Fruit fly (Drosophila melanogaster) whole organism, embryonic: ENCODE results near the gene CG11811.

ENCODE experiments used
- B-H2 ChIP-seq: fragments of 200-800 bp; sonication (Bioruptor generic); optimal IDR thresholded peaks from 2 replicates; lab custom pipeline; 2018; ENCODE audit warnings: missing biosample characterization, mild to moderate bottlenecking, missing genetic modification characterization
- CG10147 ChIP-seq: fragments of 200-800 bp; sonication (Bioruptor generic); optimal IDR thresholded peaks from 2 replicates; lab custom pipeline; 2019; ENCODE audit warnings: missing biosample characterization, mild to moderate bottlenecking, missing genetic modification characterization, moderate library complexity
- CG10209 ChIP-seq: fragments of 200-800 bp; sonication (Bioruptor generic); optimal IDR thresholded peaks from 3 replicates; lab custom pipeline; 2017; ENCODE audit warnings: missing biosample characterization, mild to moderate bottlenecking, missing genetic modification characterization, missing genetic modification reagents
- CG1233 ChIP-seq: fragments of 200-800 bp; sonication (Bioruptor generic); optimal IDR thresholded peaks from 4 replicates; lab custom pipeline; 2018; ENCODE audit warnings: missing biosample characterization, mild to moderate bottlenecking, missing genetic modification characterization
- CG12942 ChIP-seq: fragments of 200-800 bp; sonication (Bioruptor generic); optimal IDR thresholded peaks from 3 replicates; lab custom pipeline; 2016; ENCODE audit warnings: missing biosample characterization, missing genetic modification characterization
- CG13287 ChIP-seq: fragments of 200-800 bp; sonication (Bioruptor generic); IDR thresholded peaks from 2 replicates; pipeline ENCODE4 v1.3.6; 2022; ENCODE audit warnings: missing biosample characterization, missing genetic modification characterization; ENCODE audit not compliant: partially characterized antibody
- CG13775 ChIP-seq: fragments of 200-800 bp; sonication (Bioruptor generic); optimal IDR thresholded peaks from 3 replicates; lab custom pipeline; 2017; ENCODE audit warnings: missing biosample characterization, mild to moderate bottlenecking, missing genetic modification characterization
- CG14965 ChIP-seq: fragments of 200-800 bp; sonication (Bioruptor generic); optimal IDR thresholded peaks from 2 replicates; lab custom pipeline; 2016; ENCODE audit warnings: missing biosample characterization, missing genetic modification characterization, borderline replicate concordance
- CG17385 ChIP-seq: fragments of 200-800 bp; sonication (Bioruptor generic); optimal IDR thresholded peaks from 3 replicates; lab custom pipeline; 2018; ENCODE audit warnings: missing biosample characterization, mild to moderate bottlenecking, missing genetic modification characterization
- CG2199 ChIP-seq: fragments of 200-800 bp; sonication (Bioruptor generic); IDR thresholded peaks from 3 replicates; pipeline ENCODE4 v1.3.6; 2022; ENCODE audit warnings: missing biosample characterization, missing genetic modification characterization
- CG2678 ChIP-seq: fragments of 200-800 bp; sonication (Bioruptor generic); optimal IDR thresholded peaks from 3 replicates; lab custom pipeline; 2019; ENCODE audit warnings: missing biosample characterization, mild to moderate bottlenecking, missing genetic modification characterization, moderate library complexity
- CG2712 ChIP-seq: fragments of 200-800 bp; optimal IDR thresholded peaks from 3 replicates; lab custom pipeline; 2019; ENCODE audit warnings: missing biosample characterization, mild to moderate bottlenecking, missing genetic modification characterization, moderate library complexity
- CG31365 ChIP-seq: fragments of 200-800 bp; sonication (Bioruptor generic); optimal IDR thresholded peaks from 2 replicates; lab custom pipeline; 2018; ENCODE audit warnings: missing biosample characterization, mild to moderate bottlenecking, missing genetic modification characterization
- CG3407 ChIP-seq: fragments of 200-800 bp; sonication (Bioruptor generic); optimal IDR thresholded peaks from 2 replicates; lab custom pipeline; 2018; ENCODE audit warnings: missing biosample characterization, mild to moderate bottlenecking, missing genetic modification characterization
- CG34422 ChIP-seq: fragments of 200-800 bp; sonication (Bioruptor generic); IDR thresholded peaks from 3 replicates; pipeline ENCODE4 v1.3.6; 2022; ENCODE audit warnings: missing biosample characterization, missing genetic modification characterization
- CG3995 ChIP-seq: fragments of 200-800 bp; sonication (Bioruptor generic); optimal IDR thresholded peaks from 3 replicates; lab custom pipeline; 2016; ENCODE audit warnings: missing biosample characterization, missing genetic modification characterization
- CG4854 ChIP-seq: fragments of 200-800 bp; sonication (Bioruptor generic); optimal IDR thresholded peaks from 2 replicates; lab custom pipeline; 2016; ENCODE audit warnings: missing biosample characterization, missing genetic modification characterization, inconsistent platforms
- CG6683 ChIP-seq: fragments of 200-800 bp; sonication (Bioruptor generic); optimal IDR thresholded peaks from 2 replicates; lab custom pipeline; 2017; ENCODE audit warnings: missing biosample characterization, mild to moderate bottlenecking, missing genetic modification characterization, missing genetic modification reagents
- CG7963 ChIP-seq: fragments of 200-800 bp; sonication (Bioruptor generic); IDR thresholded peaks from 3 replicates; pipeline ENCODE4 v1.3.6; 2022; ENCODE audit warnings: missing biosample characterization, missing genetic modification characterization; ENCODE audit not compliant: partially characterized antibody
- CG7987 ChIP-seq: fragments of 200-800 bp; sonication (Bioruptor generic); optimal IDR thresholded peaks from 2 replicates; lab custom pipeline; 2018; ENCODE audit warnings: missing biosample characterization, mild to moderate bottlenecking, missing genetic modification characterization, moderate library complexity
- CG8388 ChIP-seq: fragments of 200-800 bp; sonication (Bioruptor generic); optimal IDR thresholded peaks from 2 replicates; lab custom pipeline; 2019; ENCODE audit warnings: missing biosample characterization, mild to moderate bottlenecking, missing genetic modification characterization, moderate library complexity
- CG9215 ChIP-seq: fragments of 200-800 bp; sonication (Bioruptor generic); IDR thresholded peaks from 2 replicates; pipeline ENCODE4 v1.3.6; 2022; ENCODE audit warnings: missing biosample characterization, missing genetic modification characterization
- Elba2 ChIP-seq: fragments of 200-800 bp; sonication (Bioruptor generic); optimal IDR thresholded peaks from 3 replicates; lab custom pipeline; 2016; ENCODE audit warnings: missing biosample characterization, missing genetic modification characterization
- Ets97D ChIP-seq: fragments of 200-800 bp; sonication (Bioruptor generic); optimal IDR thresholded peaks from 3 replicates; lab custom pipeline; 2016; ENCODE audit warnings: missing biosample characterization, missing genetic modification characterization
- Fer1 ChIP-seq: fragments of 200-800 bp; sonication (Bioruptor generic); optimal IDR thresholded peaks from 2 replicates; lab custom pipeline; 2017; ENCODE audit warnings: missing biosample characterization, mild to moderate bottlenecking, missing genetic modification characterization
- H15 ChIP-seq: fragments of 200-800 bp; sonication (Bioruptor generic); IDR thresholded peaks from 3 replicates; pipeline ENCODE4 v1.3.6; 2022; ENCODE audit warnings: missing biosample characterization, missing genetic modification characterization
- Hr3 ChIP-seq: fragments of 200-800 bp; sonication (Bioruptor generic); optimal IDR thresholded peaks from 3 replicates; lab custom pipeline; 2016; ENCODE audit warnings: missing biosample characterization, missing genetic modification characterization
- MTF-1 ChIP-seq: fragments of 200-800 bp; sonication (Bioruptor generic); optimal IDR thresholded peaks from 2 replicates; lab custom pipeline; 2018; ENCODE audit warnings: missing biosample characterization, mild to moderate bottlenecking, missing genetic modification characterization, borderline replicate concordance
- Mes4 ChIP-seq: fragments of 200-800 bp; sonication (Bioruptor generic); optimal IDR thresholded peaks from 2 replicates; lab custom pipeline; 2016; ENCODE audit warnings: missing biosample characterization, missing genetic modification characterization
- Oaz ChIP-seq: fragments of 200-800 bp; sonication (Bioruptor generic); IDR thresholded peaks from 2 replicates; pipeline ENCODE4 v1.3.6; 2022; ENCODE audit warnings: missing biosample characterization, missing genetic modification characterization
- Optix ChIP-seq: fragments of 200-800 bp; sonication (Bioruptor generic); IDR thresholded peaks from 3 replicates; pipeline ENCODE4 v1.3.6; 2022; ENCODE audit warnings: missing biosample characterization, missing genetic modification characterization
- Sox102F ChIP-seq: fragments of 200-800 bp; sonication (Bioruptor generic); optimal IDR thresholded peaks from 2 replicates; lab custom pipeline; 2018; ENCODE audit warnings: missing biosample characterization, mild to moderate bottlenecking, missing genetic modification characterization, moderate library complexity
- ase ChIP-seq: fragments of 200-800 bp; sonication (Bioruptor generic); IDR thresholded peaks from 3 replicates; pipeline ENCODE4 v1.3.6; 2022; ENCODE audit warnings: missing biosample characterization, missing genetic modification characterization
- bsh ChIP-seq, 2 experiments: fragments of 200-800 bp; sonication (Bioruptor generic); optimal IDR thresholded peaks; 2 replicates each; lab custom pipeline; 2017 to 2018; ENCODE audit warnings: mild to moderate bottlenecking in 2 of 2, missing biosample characterization in 2 of 2, missing genetic modification characterization in 2 of 2, moderate library complexity in 1 of 2
- corto ChIP-seq: fragments of 200-800 bp; sonication (Bioruptor generic); optimal IDR thresholded peaks from 2 replicates; lab custom pipeline; 2016; ENCODE audit warnings: missing biosample characterization, mild to moderate bottlenecking, missing genetic modification characterization, moderate library complexity
- dpn ChIP-seq, 2 experiments: fragments of 200-800 bp; sonication (Bioruptor generic); optimal IDR thresholded peaks; 3 replicates each; lab custom pipeline; 2016; ENCODE audit warnings: missing biosample characterization in 2 of 2, missing genetic modification characterization in 2 of 2
- gcm2 ChIP-seq: fragments of 200-800 bp; sonication (Bioruptor generic); optimal IDR thresholded peaks from 2 replicates; lab custom pipeline; 2016; ENCODE audit warnings: missing biosample characterization, missing genetic modification characterization
- gsb-n ChIP-seq: fragments of 200-800 bp; sonication (Bioruptor generic); optimal IDR thresholded peaks from 3 replicates; lab custom pipeline; 2018; ENCODE audit warnings: missing biosample characterization, mild to moderate bottlenecking, missing genetic modification characterization
- her ChIP-seq: fragments of 200-800 bp; sonication (Bioruptor generic); optimal IDR thresholded peaks from 2 replicates; lab custom pipeline; 2016; ENCODE audit warnings: missing biosample characterization, missing genetic modification characterization
- ind ChIP-seq: fragments of 200-800 bp; sonication (Bioruptor generic); optimal IDR thresholded peaks from 3 replicates; lab custom pipeline; 2016; ENCODE audit warnings: missing biosample characterization, missing genetic modification characterization
- ken ChIP-seq: fragments of 200-800 bp; sonication (Bioruptor generic); IDR thresholded peaks from 3 replicates; pipeline ENCODE4 v1.3.6; 2022; ENCODE audit warnings: missing biosample characterization, missing genetic modification characterization
- maf-S ChIP-seq: fragments of 200-800 bp; sonication (Bioruptor generic); optimal IDR thresholded peaks from 2 replicates; lab custom pipeline; 2016; ENCODE audit warnings: missing biosample characterization, missing genetic modification characterization
- mirr ChIP-seq: fragments of 200-800 bp; sonication (Bioruptor generic); optimal IDR thresholded peaks from 3 replicates; lab custom pipeline; 2018; ENCODE audit warnings: missing biosample characterization, mild to moderate bottlenecking, missing genetic modification characterization
- odd ChIP-seq: fragments of 200-800 bp; sonication (Bioruptor generic); optimal IDR thresholded peaks from 2 replicates; lab custom pipeline; 2017; ENCODE audit warnings: missing biosample characterization, mild to moderate bottlenecking, missing genetic modification characterization
- sd ChIP-seq: fragments of 200-800 bp; sonication (Bioruptor generic); optimal IDR thresholded peaks from 3 replicates; lab custom pipeline; 2018; ENCODE audit warnings: missing biosample characterization, mild to moderate bottlenecking, missing genetic modification characterization, moderate library complexity
- sens-2 ChIP-seq: fragments of 200-800 bp; sonication (Bioruptor generic); IDR thresholded peaks from 2 replicates; pipeline ENCODE4 v1.3.6; 2022; ENCODE audit warnings: missing biosample characterization, missing genetic modification characterization
- slou ChIP-seq: fragments of 200-800 bp; sonication (Bioruptor generic); optimal IDR thresholded peaks from 3 replicates; lab custom pipeline; 2016; ENCODE audit warnings: missing biosample characterization, missing genetic modification characterization
- unpg ChIP-seq: fragments of 200-800 bp; sonication (Bioruptor generic); optimal IDR thresholded peaks from 3 replicates; lab custom pipeline; 2018; ENCODE audit warnings: missing biosample characterization, mild to moderate bottlenecking, missing genetic modification characterization, moderate library complexity

CG11811 gene

DNA sequence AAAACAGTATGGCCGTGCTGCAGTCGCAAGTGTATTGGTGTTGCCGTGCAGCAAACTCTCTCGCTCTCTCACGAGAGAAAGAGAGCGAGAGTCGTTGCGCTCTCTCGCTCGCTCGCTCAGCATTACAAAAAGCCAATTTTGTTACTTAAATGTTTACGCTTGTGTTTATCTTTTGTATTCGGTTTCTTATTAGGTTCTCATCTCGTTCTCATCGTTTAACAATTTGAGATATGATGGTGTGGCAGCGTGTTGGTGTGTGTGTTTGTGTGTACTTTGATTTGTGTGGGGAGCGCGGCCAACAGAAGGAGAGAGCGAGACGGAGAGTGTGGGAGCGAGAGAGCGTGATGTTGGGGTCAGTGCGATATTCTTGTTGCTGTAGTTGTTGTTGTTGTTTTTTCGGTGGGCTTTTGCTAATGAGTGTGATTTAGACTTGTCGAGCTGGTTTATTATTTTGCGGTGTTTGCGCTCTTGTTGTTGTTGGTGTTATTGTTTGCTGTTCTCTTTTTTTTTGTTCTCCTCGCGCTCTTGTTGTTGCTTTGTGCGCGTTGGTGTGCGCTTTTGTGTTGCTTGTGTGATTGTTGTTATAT lies 46.4 kb downstream of the CG11811 start (continued):
- TF ChIP-seq H15 (GFP tag; lab: Robert Waterston, UW), result no peak
- TF ChIP-seq CG3407 (GFP tag; lab: Kevin White, UChicago), result peak; percentile 58
- peak; percentile 84 for TF ChIP-seq sens-2
- TF ChIP-seq CG3995 (GFP tag; lab: Kevin White, UChicago), result no peak
- peak; percentile 71 for TF ChIP-seq CG7987 (GFP tag; lab: Kevin White, UChicago)
- peak; percentile 91 for TF ChIP-seq sd (tag; lab: Kevin White, UChicago)
- TF ChIP-seq mirr, result peak; percentile 99
- no peak for TF ChIP-seq Sox102F (GFP tag; lab: Kevin White, UChicago)
- TF ChIP-seq CG6683 (GFP tag; lab: Kevin White, UChicago), result peak; percentile 28
- TF ChIP-seq CG2712 (tag; lab: Kevin White, UChicago), result peak; percentile 9
- TF ChIP-seq Ets97D (GFP tag; lab: Kevin White, UChicago), result no peak
- no peak for TF ChIP-seq Elba2 (GFP tag; lab: Kevin White, UChicago)
- no peak for TF ChIP-seq ase
- no peak for TF ChIP-seq corto
- TF ChIP-seq Oaz, result no peak
- TF ChIP-seq gsb-n, result peak; percentile 57
- peak; percentile 42 for TF ChIP-seq CG1233 (GFP tag; lab: Kevin White, UChicago)
- TF ChIP-seq CG13775 (GFP tag; lab: Kevin White, UChicago), result no peak
- peak; percentile 23 for TF ChIP-seq CG31365 (tag; lab: Kevin White, UChicago)
- peak in 1 of 2 experiments; percentile 47 for TF ChIP-seq bsh (GFP tag; optimal IDR thresholded peaks at IDR 0.05; lab: Kevin White, UChicago)
- TF ChIP-seq ken (GFP tag; lab: Robert Waterston, UW), result 0 out of 3 replicates have a peak, but pooled peaks have one; percentile 31
- TF ChIP-seq CG2678 (tag; lab: Kevin White, UChicago), result peak; percentile 56
- TF ChIP-seq Fer1 (GFP tag; lab: Kevin White, UChicago), result peak; percentile 73
- TF ChIP-seq unpg (GFP tag; lab: Kevin White, UChicago), result peak; percentile 54
- no peak for TF ChIP-seq ind (GFP tag; lab: Kevin White, UChicago)
- TF ChIP-seq dpn (GFP tag; optimal IDR thresholded peaks at IDR 0.05; lab: Kevin White, UChicago), result no peak
- TF ChIP-seq CG7963, result no peak
- no peak for TF ChIP-seq CG8388 (GFP tag; lab: Kevin White, UChicago)

dm6 chr3L:10738347-10739108 lies 47.7 kb downstream of the CG11811 start:
- peak; percentile 82 for TF ChIP-seq CG10209 (GFP tag; lab: Kevin White, UChicago)
- peak; percentile 80 for TF ChIP-seq odd (GFP tag; lab: Kevin White, UChicago)
- no peak for TF ChIP-seq Mes4 (GFP tag; lab: Kevin White, UChicago)
- peak; percentile 34 for TF ChIP-seq B-H2 (GFP tag; lab: Kevin White, UChicago)
- TF ChIP-seq CG2678 (tag; lab: Kevin White, UChicago), result peak; percentile 92
- TF ChIP-seq CG4854 (GFP tag; lab: Kevin White, UChicago), result no peak
- TF ChIP-seq gcm2 (GFP tag; lab: Kevin White, UChicago), result no peak
- no peak for TF ChIP-seq MTF-1 (GFP tag; lab: Kevin White, UChicago)
- TF ChIP-seq CG10147 (GFP tag; lab: Kevin White, UChicago), result peak; percentile 91
- peak; percentile 82 for TF ChIP-seq Hr3
- no peak; the same call in 1 of the 2 replicates for TF ChIP-seq CG13287 (GFP tag; lab: Robert Waterston, UW)
- peak; percentile 48 for TF ChIP-seq CG12942 (GFP tag; lab: Kevin White, UChicago)
- 0 out of 3 replicates have a peak, but pooled peaks have one; percentile 28 for TF ChIP-seq Optix (GFP tag; lab: Robert Waterston, UW)
- peak; percentile 70; the same call in 2 of the 3 replicates for TF ChIP-seq CG2199 (GFP tag; lab: Robert Waterston, UW)
- TF ChIP-seq her (GFP tag; lab: Kevin White, UChicago), result no peak
- peak; percentile 74 for TF ChIP-seq CG34422 (GFP tag; lab: Robert Waterston, UW)
- peak; percentile 88 for TF ChIP-seq CG9215 (GFP tag; lab: Robert Waterston, UW)
- no peak for TF ChIP-seq CG14965 (GFP tag; lab: Kevin White, UChicago)
- peak; percentile 75 for TF ChIP-seq CG17385 (GFP tag; lab: Kevin White, UChicago)
- TF ChIP-seq maf-S (GFP tag; lab: Kevin White, UChicago), result no peak
- TF ChIP-seq slou, result peak; percentile 28
